Fruit fly (Drosophila melanogaster) whole organism, adult: ENCODE results near the gene poe.

Experiments
- CG1620 ChIP-seq: fragments of 200-800 bp; sonication (Bioruptor generic); optimal IDR thresholded peaks from 2 replicates; lab custom pipeline; 2016; ENCODE audit warnings: missing biosample characterization, missing genetic modification characterization
- CG33017 ChIP-seq: fragments of 200-800 bp; sonication (Bioruptor generic); optimal IDR thresholded peaks from 2 replicates; lab custom pipeline; 2018; ENCODE audit warnings: missing biosample characterization, mild to moderate bottlenecking, missing genetic modification characterization, moderate library complexity
- CG5204 ChIP-seq: fragments of 200-800 bp; sonication (Bioruptor generic); optimal IDR thresholded peaks from 2 replicates; lab custom pipeline; 2016; ENCODE audit warnings: missing biosample characterization, missing genetic modification characterization
- CG7045 ChIP-seq: fragments of 200-800 bp; sonication (Bioruptor generic); optimal IDR thresholded peaks from 2 replicates; lab custom pipeline; 2017; ENCODE audit warnings: missing biosample characterization, mild to moderate bottlenecking, missing genetic modification characterization
- Crg-1 ChIP-seq: fragments of 200-800 bp; sonication (Bioruptor generic); optimal IDR thresholded peaks from 2 replicates; lab custom pipeline; 2016; ENCODE audit warnings: missing biosample characterization, missing genetic modification characterization
- Hr96 ChIP-seq: fragments of 200-800 bp; sonication (Bioruptor generic); optimal IDR thresholded peaks from 2 replicates; lab custom pipeline; 2016; ENCODE audit warnings: missing biosample characterization, missing genetic modification characterization
- Mnt ChIP-seq: fragments of 200-800 bp; sonication (Bioruptor generic); optimal IDR thresholded peaks from 2 replicates; lab custom pipeline; 2016; ENCODE audit warnings: missing biosample characterization, mild to moderate bottlenecking, missing genetic modification characterization
- kay ChIP-seq: fragments of 200-800 bp; sonication (Bioruptor generic); peaks from one replicate; lab custom pipeline; 2016; ENCODE audit warnings: missing biosample characterization, missing genetic modification characterization, borderline replicate concordance
- ovo ChIP-seq: fragments of 200-800 bp; sonication (Bioruptor generic); optimal IDR thresholded peaks from 2 replicates; lab custom pipeline; 2016; ENCODE audit warnings: missing biosample characterization, missing genetic modification characterization

DNA sequence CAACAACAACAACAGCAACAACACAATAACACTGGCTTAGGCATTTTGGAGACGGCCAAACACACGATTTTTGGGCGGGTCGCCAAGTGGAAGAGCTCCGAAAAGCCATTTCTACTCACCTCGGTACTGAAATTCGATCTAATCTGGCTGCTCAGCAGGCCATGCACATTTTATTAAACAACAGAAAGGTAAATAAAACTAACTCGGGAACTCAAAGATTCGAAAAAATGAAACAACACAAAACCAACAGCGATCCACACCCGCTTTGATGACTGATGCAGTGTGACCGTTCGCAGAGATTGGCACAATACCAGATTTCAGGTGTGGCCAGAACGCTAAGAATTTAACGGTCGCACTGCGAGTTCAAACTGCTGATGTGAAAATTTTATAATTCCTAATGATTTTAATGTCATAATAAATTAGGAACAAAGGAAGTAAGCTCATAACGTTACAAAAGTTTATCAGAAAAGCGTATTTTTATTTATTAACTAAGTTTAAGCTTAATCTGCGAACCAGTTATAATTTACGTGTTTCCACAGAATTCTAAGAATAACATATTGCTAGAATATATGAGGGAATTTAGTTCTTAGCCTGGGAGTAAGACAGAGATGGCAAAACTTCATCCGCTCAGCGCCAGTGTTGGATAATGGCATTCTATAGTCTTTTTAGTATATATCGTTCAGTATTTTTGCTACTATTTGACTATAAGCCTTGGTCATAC is 11.4 kb upstream of the poe start, which contains the start of gene Mcr:
- TF ChIP-seq Hr96 (GFP tag; lab: Kevin White, UChicago), result no peak
- no peak for TF ChIP-seq CG1620 (GFP tag; lab: Kevin White, UChicago)
- no peak for TF ChIP-seq CG5204 (GFP tag; lab: Kevin White, UChicago)
- no peak for TF ChIP-seq CG7045
- no peak for TF ChIP-seq Mnt (GFP tag; lab: Kevin White, UChicago)
- no peak for TF ChIP-seq CG33017 (tag; lab: Kevin White, UChicago)
- no peak for TF ChIP-seq Crg-1 (GFP tag; lab: Kevin White, UChicago)
- no peak for TF ChIP-seq ovo (GFP tag; lab: Kevin White, UChicago)
- TF ChIP-seq kay (GFP tag; lab: Kevin White, UChicago), result no peak
